Fruit fly (Drosophila melanogaster) whole organism, embryonic: Measurements from ENCODE around the gene CG31551.

Source experiments
- Bteb2 ChIP-seq: fragments of 200-800 bp; sonication (Bioruptor generic); optimal IDR thresholded peaks from 2 replicates; lab custom pipeline; 2016; ENCODE audit warnings: missing biosample characterization, missing genetic modification characterization
- CG11696 ChIP-seq: fragments of 200-800 bp; sonication (Bioruptor generic); IDR thresholded peaks from 2 replicates; pipeline ENCODE4 v1.3.6; 2022; ENCODE audit warnings: missing biosample characterization, missing genetic modification characterization
- CG12236 ChIP-seq: fragments of 200-800 bp; sonication (Bioruptor generic); optimal IDR thresholded peaks from 2 replicates; lab custom pipeline; 2016; ENCODE audit warnings: missing biosample characterization, missing genetic modification characterization
- CG1233 ChIP-seq: fragments of 200-800 bp; sonication (Bioruptor generic); optimal IDR thresholded peaks from 4 replicates; lab custom pipeline; 2018; ENCODE audit warnings: missing biosample characterization, mild to moderate bottlenecking, missing genetic modification characterization
- CG12769 ChIP-seq: fragments of 200-800 bp; sonication (Bioruptor generic); optimal IDR thresholded peaks from 2 replicates; lab custom pipeline; 2019; ENCODE audit warnings: missing biosample characterization, mild to moderate bottlenecking, missing genetic modification characterization, moderate library complexity
- CG14014 ChIP-seq: fragments of 200-800 bp; sonication (Bioruptor generic); IDR thresholded peaks from 2 replicates; pipeline ENCODE4 v1.3.6; 2022; ENCODE audit warnings: missing biosample characterization, missing genetic modification characterization
- CG17568 ChIP-seq: fragments of 200-800 bp; sonication (Bioruptor generic); optimal IDR thresholded peaks from 2 replicates; lab custom pipeline; 2018; ENCODE audit warnings: missing biosample characterization, mild to moderate bottlenecking, missing genetic modification characterization, moderate library complexity
- CG17829 ChIP-seq: fragments of 200-800 bp; optimal IDR thresholded peaks from 2 replicates; lab custom pipeline; 2019; ENCODE audit warnings: missing biosample characterization, mild to moderate bottlenecking, missing genetic modification characterization, moderate library complexity
- CG31388 ChIP-seq: fragments of 200-800 bp; sonication (Bioruptor generic); optimal IDR thresholded peaks from 2 replicates; lab custom pipeline; 2016; ENCODE audit warnings: missing biosample characterization, missing genetic modification characterization
- CG33557 ChIP-seq: fragments of 200-800 bp; sonication (Bioruptor generic); optimal IDR thresholded peaks from 2 replicates; lab custom pipeline; 2019; ENCODE audit warnings: missing biosample characterization, mild to moderate bottlenecking, missing genetic modification characterization, moderate library complexity
- CG4424 ChIP-seq: fragments of 200-800 bp; sonication (Bioruptor generic); optimal IDR thresholded peaks from 3 replicates; lab custom pipeline; 2016; ENCODE audit warnings: missing biosample characterization, missing genetic modification characterization
- CG4730 ChIP-seq: fragments of 200-800 bp; sonication (Bioruptor generic); IDR thresholded peaks from 2 replicates; pipeline ENCODE4 v1.3.6; 2022; ENCODE audit warnings: missing biosample characterization, missing genetic modification characterization
- CG5180 ChIP-seq: fragments of 200-800 bp; sonication (Bioruptor generic); optimal IDR thresholded peaks from 3 replicates; lab custom pipeline; 2017; ENCODE audit warnings: missing biosample characterization, missing genetic modification characterization, mild to moderate bottlenecking, moderate library complexity, missing genetic modification reagents
- CG6254 ChIP-seq: fragments of 200-800 bp; sonication (Bioruptor generic); optimal IDR thresholded peaks from 3 replicates; lab custom pipeline; 2017; ENCODE audit warnings: mild to moderate bottlenecking, missing biosample characterization, missing genetic modification reagents, missing genetic modification characterization
- CG7372 ChIP-seq: fragments of 200-800 bp; sonication (Bioruptor generic); IDR thresholded peaks from 2 replicates; pipeline ENCODE4 v1.3.6; 2022; ENCODE audit warnings: missing biosample characterization, missing genetic modification characterization
- CG7839 ChIP-seq: fragments of 200-800 bp; sonication (Bioruptor generic); optimal IDR thresholded peaks from 3 replicates; lab custom pipeline; 2018; ENCODE audit warnings: missing biosample characterization, mild to moderate bottlenecking, missing genetic modification characterization, moderate library complexity
- CG8089 ChIP-seq: fragments of 200-800 bp; sonication (Bioruptor generic); optimal IDR thresholded peaks from 3 replicates; lab custom pipeline; 2016; ENCODE audit warnings: missing biosample characterization, missing genetic modification characterization
- Camta ChIP-seq: fragments of 200-800 bp; sonication (Bioruptor generic); optimal IDR thresholded peaks from 2 replicates; lab custom pipeline; 2016; ENCODE audit warnings: missing biosample characterization, missing genetic modification characterization
- Dref ChIP-seq: fragments of 200-800 bp; sonication (Bioruptor generic); IDR thresholded peaks from 2 replicates; pipeline ENCODE4 v1.3.6; 2022; ENCODE audit warnings: missing biosample characterization, missing genetic modification characterization
- HmgZ ChIP-seq: fragments of 200-800 bp; sonication (Bioruptor generic); optimal IDR thresholded peaks from 2 replicates; lab custom pipeline; 2018; ENCODE audit warnings: missing biosample characterization, mild to moderate bottlenecking, missing genetic modification characterization
- Lhr ChIP-seq: fragments of 200-800 bp; sonication (Bioruptor generic); optimal IDR thresholded peaks from 3 replicates; lab custom pipeline; 2017; ENCODE audit warnings: mild to moderate bottlenecking, missing biosample characterization, missing genetic modification reagents, missing genetic modification characterization
- Meics ChIP-seq: fragments of 200-800 bp; sonication (Bioruptor generic); optimal IDR thresholded peaks from 2 replicates; lab custom pipeline; 2017; ENCODE audit warnings: missing biosample characterization, mild to moderate bottlenecking, missing genetic modification characterization
- Myb ChIP-seq: fragments of 200-800 bp; sonication (Bioruptor generic); optimal IDR thresholded peaks from 2 replicates; lab custom pipeline; 2016; ENCODE audit warnings: missing biosample characterization, missing genetic modification characterization
- NC2α ChIP-seq: fragments of 200-800 bp; sonication (Bioruptor generic); optimal IDR thresholded peaks from 2 replicates; lab custom pipeline; 2016; ENCODE audit warnings: missing biosample characterization, missing genetic modification characterization
- Nf-YC ChIP-seq: fragments of 200-800 bp; optimal IDR thresholded peaks from 3 replicates; lab custom pipeline; 2019; ENCODE audit warnings: missing biosample characterization, mild to moderate bottlenecking, missing genetic modification characterization, moderate library complexity
- Spps ChIP-seq: fragments of 200-800 bp; sonication (Bioruptor generic); optimal IDR thresholded peaks from 2 replicates; lab custom pipeline; 2018; ENCODE audit warnings: missing biosample characterization, mild to moderate bottlenecking, missing genetic modification characterization
- Usf ChIP-seq: fragments of 200-800 bp; sonication (Bioruptor generic); optimal IDR thresholded peaks from 2 replicates; lab custom pipeline; 2017; ENCODE audit warnings: missing genotype, missing biosample characterization, missing genetic modification characterization
- Vsx1 ChIP-seq: fragments of 200-800 bp; sonication (Bioruptor generic); optimal IDR thresholded peaks from 2 replicates; lab custom pipeline; 2017; ENCODE audit warnings: missing biosample characterization, mild to moderate bottlenecking, missing genetic modification characterization, missing genetic modification reagents
- Xbp1 ChIP-seq: fragments of 200-800 bp; sonication (Bioruptor generic); optimal IDR thresholded peaks from 3 replicates; lab custom pipeline; 2016; ENCODE audit warnings: missing biosample characterization, mild to moderate bottlenecking, missing genetic modification characterization
- ac ChIP-seq: fragments of 200-800 bp; sonication (Bioruptor generic); optimal IDR thresholded peaks from 3 replicates; lab custom pipeline; 2017; ENCODE audit warnings: missing biosample characterization, mild to moderate bottlenecking, missing genetic modification characterization
- amos ChIP-seq: fragments of 200-800 bp; sonication (Bioruptor generic); IDR thresholded peaks from 2 replicates; pipeline ENCODE4 v1.3.6; 2022; ENCODE audit warnings: missing biosample characterization, missing genetic modification characterization; ENCODE audit not compliant: partially characterized antibody
- ara ChIP-seq: fragments of 200-800 bp; sonication (Bioruptor generic); IDR thresholded peaks from 2 replicates; pipeline ENCODE4 v1.3.6; 2022; ENCODE audit warnings: missing biosample characterization, missing genetic modification characterization
- ash1 ChIP-seq: fragments of 200-800 bp; sonication (Bioruptor generic); optimal IDR thresholded peaks from 2 replicates; lab custom pipeline; 2018; ENCODE audit warnings: missing biosample characterization, mild to moderate bottlenecking, missing genetic modification characterization
- chn ChIP-seq: fragments of 200-800 bp; sonication (Bioruptor generic); optimal IDR thresholded peaks from 2 replicates; lab custom pipeline; 2016; ENCODE audit warnings: missing biosample characterization, missing genetic modification characterization
- crp ChIP-seq, 2 experiments: fragments of 200-800 bp; sonication (Bioruptor generic); optimal IDR thresholded peaks; 2 replicates in 1 of 2; 3 replicates in 1 of 2; lab custom pipeline; 2017; ENCODE audit warnings: missing biosample characterization in 2 of 2, missing genetic modification characterization in 2 of 2, mild to moderate bottlenecking in 1 of 2, moderate library complexity in 1 of 2
- dan ChIP-seq: fragments of 200-800 bp; sonication (Bioruptor generic); IDR thresholded peaks from 2 replicates; pipeline ENCODE4 v1.3.6; 2022; ENCODE audit warnings: missing biosample characterization, missing genetic modification characterization
- dmrt99B ChIP-seq: fragments of 200-800 bp; sonication (Bioruptor generic); optimal IDR thresholded peaks from 2 replicates; lab custom pipeline; 2018; ENCODE audit warnings: missing biosample characterization, mild to moderate bottlenecking, missing genetic modification characterization, moderate library complexity
- fd102C ChIP-seq: fragments of 200-800 bp; sonication (Bioruptor generic); optimal IDR thresholded peaks from 2 replicates; lab custom pipeline; 2018; ENCODE audit warnings: missing biosample characterization, mild to moderate bottlenecking, missing genetic modification characterization, moderate library complexity
- fd64A ChIP-seq: fragments of 200-800 bp; sonication (Bioruptor generic); optimal IDR thresholded peaks from 3 replicates; lab custom pipeline; 2018; ENCODE audit warnings: missing biosample characterization, mild to moderate bottlenecking, missing genetic modification characterization
- gem ChIP-seq: fragments of 200-800 bp; sonication (Bioruptor generic); optimal IDR thresholded peaks from 2 replicates; lab custom pipeline; 2019; ENCODE audit warnings: missing biosample characterization, mild to moderate bottlenecking, missing genetic modification characterization, moderate library complexity
- maf-S ChIP-seq: fragments of 200-800 bp; sonication (Bioruptor generic); optimal IDR thresholded peaks from 2 replicates; lab custom pipeline; 2016; ENCODE audit warnings: missing biosample characterization, missing genetic modification characterization
- mld ChIP-seq: fragments of 200-800 bp; sonication (Bioruptor generic); IDR thresholded peaks from 3 replicates; pipeline ENCODE4 v1.3.6; 2022; ENCODE audit warnings: missing biosample characterization, missing genetic modification characterization; ENCODE audit not compliant: partially characterized antibody
- nerfin-2 ChIP-seq: fragments of 200-800 bp; sonication (Bioruptor generic); IDR thresholded peaks from 2 replicates; pipeline ENCODE4 v1.3.6; 2022; ENCODE audit warnings: missing biosample characterization, missing genetic modification characterization; ENCODE audit not compliant: partially characterized antibody
- psq ChIP-seq: fragments of 200-800 bp; sonication (Bioruptor generic); optimal IDR thresholded peaks from 2 replicates; lab custom pipeline; 2017; ENCODE audit warnings: missing biosample characterization, missing genetic modification characterization
- repo ChIP-seq: fragments of 200-800 bp; sonication (Bioruptor generic); optimal IDR thresholded peaks from 2 replicates; lab custom pipeline; 2016; ENCODE audit warnings: missing biosample characterization, missing genetic modification characterization
- scrt ChIP-seq: fragments of 200-800 bp; sonication (Bioruptor generic); optimal IDR thresholded peaks from 2 replicates; lab custom pipeline; 2018; ENCODE audit warnings: missing biosample characterization, mild to moderate bottlenecking, missing genetic modification characterization, moderate library complexity
- seq ChIP-seq: fragments of 200-800 bp; sonication (Bioruptor generic); IDR thresholded peaks from 2 replicates; pipeline ENCODE4 v1.3.6; 2022; ENCODE audit warnings: missing biosample characterization, missing genetic modification characterization
- ssp ChIP-seq: fragments of 200-800 bp; sonication (Bioruptor generic); IDR thresholded peaks from 2 replicates; pipeline ENCODE4 v1.3.6; 2022; ENCODE audit warnings: missing biosample characterization, missing genetic modification characterization
- zen2 ChIP-seq: fragments of 200-800 bp; sonication (Bioruptor generic); IDR thresholded peaks from 3 replicates; pipeline ENCODE4 v1.3.6; 2022; ENCODE audit warnings: missing biosample characterization, missing genetic modification characterization; ENCODE audit not compliant: partially characterized antibody

CG31551 gene

dm6 chr3R:5624115-5624878, 3.4 kb upstream of the CG31551 start, which contains the start of the genes Dph4, Spec2 and RpL13A (continued):
- peak; percentile 94 for TF ChIP-seq Camta
- TF ChIP-seq CG33557 (GFP tag; lab: Kevin White, UChicago), result peak; percentile 91
- TF ChIP-seq CG5180 (GFP tag; lab: Kevin White, UChicago), result peak; percentile 82
- peak; percentile 90 for TF ChIP-seq Usf
- peak; percentile 62 for TF ChIP-seq Spps
- peak; percentile 72 for TF ChIP-seq gem (tag; lab: Kevin White, UChicago)
- peak; percentile 85 for TF ChIP-seq CG7839
- TF ChIP-seq CG14014 (GFP tag; lab: Robert Waterston, UW), result no peak
- TF ChIP-seq CG4424, result peak; percentile 90
- TF ChIP-seq CG11696 (GFP tag; lab: Robert Waterston, UW), result no peak
- peak; percentile 86 for TF ChIP-seq Myb (GFP tag; lab: Kevin White, UChicago)
- peak; percentile 94 for TF ChIP-seq HmgZ (tag; lab: Kevin White, UChicago)
- TF ChIP-seq dan, result no peak
- no peak for TF ChIP-seq mld (GFP tag; lab: Robert Waterston, UW)
- no peak for TF ChIP-seq amos
- peak; percentile 88 for TF ChIP-seq maf-S
- no peak for TF ChIP-seq ara
- no peak for TF ChIP-seq seq (GFP tag; lab: Robert Waterston, UW)
- peak; percentile 97 for TF ChIP-seq Lhr (GFP tag; lab: Kevin White, UChicago)
- TF ChIP-seq CG12769 (tag; lab: Kevin White, UChicago), result peak; percentile 83
- peak; percentile 98 for TF ChIP-seq ash1 (GFP tag; lab: Kevin White, UChicago)
- TF ChIP-seq dmrt99B (tag; lab: Kevin White, UChicago), result no peak
- TF ChIP-seq Dref (GFP tag; lab: Robert Waterston, UW), result no peak
- peak; percentile 86 for TF ChIP-seq chn (GFP tag; lab: Kevin White, UChicago)
- peak; percentile 95 for TF ChIP-seq fd64A
- TF ChIP-seq CG31388 (GFP tag; lab: Kevin White, UChicago), result no peak
- TF ChIP-seq Vsx1 (GFP tag; lab: Kevin White, UChicago), result peak; percentile 92
- TF ChIP-seq CG17568 (GFP tag; lab: Kevin White, UChicago), result peak; percentile 88
- TF ChIP-seq CG1233, result peak; percentile 96
- no peak for TF ChIP-seq zen2 (GFP tag; lab: Robert Waterston, UW)
- TF ChIP-seq repo, result peak; percentile 81
- TF ChIP-seq psq (GFP tag; lab: Kevin White, UChicago), result peak; percentile 81
- TF ChIP-seq crp (GFP tag; optimal IDR thresholded peaks at IDR 0.05; lab: Kevin White, UChicago), result peak in 1 of 2 experiments; percentile 67
- TF ChIP-seq CG4730 (GFP tag; lab: Robert Waterston, UW), result no peak
- no peak for TF ChIP-seq ssp (GFP tag; lab: Robert Waterston, UW)
- TF ChIP-seq CG17829, result peak; percentile 91
- peak; percentile 89 for TF ChIP-seq Xbp1 (GFP tag; lab: Kevin White, UChicago)
- peak; percentile 83 for TF ChIP-seq Nf-YC (tag; lab: Kevin White, UChicago)
- peak; percentile 93 for TF ChIP-seq CG8089 (GFP tag; lab: Kevin White, UChicago)
- TF ChIP-seq fd102C (GFP tag; lab: Kevin White, UChicago), result peak; percentile 87
- TF ChIP-seq CG12236 (GFP tag; lab: Kevin White, UChicago), result peak; percentile 94
- peak; percentile 90 for TF ChIP-seq ac (GFP tag; lab: Kevin White, UChicago)
- peak; percentile 89 for TF ChIP-seq scrt (GFP tag; lab: Kevin White, UChicago)
- no peak for TF ChIP-seq CG7372 (GFP tag; lab: Robert Waterston, UW)
- peak; percentile 92 for TF ChIP-seq Bteb2
- TF ChIP-seq NC2α, result peak; percentile 78
- TF ChIP-seq nerfin-2 (GFP tag; lab: Robert Waterston, UW), result no peak
- peak; percentile 97 for TF ChIP-seq Meics (GFP tag; lab: Kevin White, UChicago)
- peak; percentile 77 for TF ChIP-seq CG6254 (GFP tag; lab: Kevin White, UChicago)
